Worm (Caenorhabditis elegans): ENCODE measurements around the gene hrde-2.

DNA sequence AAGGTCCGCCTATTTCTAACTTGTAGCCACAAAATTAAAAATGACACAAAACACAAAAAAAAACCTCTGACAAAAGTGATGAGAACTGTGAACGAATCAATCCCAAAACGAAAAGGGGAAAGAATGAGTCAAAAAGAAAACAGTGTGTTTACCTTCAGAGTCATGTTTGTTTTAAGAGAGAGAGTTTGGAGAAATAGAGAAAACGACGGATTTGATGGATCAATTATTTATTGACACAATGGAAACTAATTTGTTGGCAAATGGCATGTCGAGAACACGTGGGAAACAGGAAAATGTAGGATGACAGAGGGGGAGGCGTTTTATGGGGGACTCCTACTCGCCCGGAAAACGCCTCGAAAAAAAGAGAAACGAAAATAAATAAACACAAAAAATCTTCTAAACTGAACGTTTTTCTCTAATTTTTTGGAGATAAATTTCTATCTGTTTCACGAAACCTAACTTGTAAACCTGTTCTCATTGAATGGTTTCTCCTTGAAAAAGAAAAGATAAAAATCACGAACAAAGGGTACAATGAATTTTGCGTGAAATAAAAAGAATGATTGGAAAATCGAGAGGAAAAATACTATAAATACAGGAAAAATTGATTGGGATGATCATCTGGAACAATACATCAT is 12.0 kb downstream of the hrde-2 start:
- TF ChIP-seq elt-1 (tag; optimal IDR thresholded peaks at IDR 0.05; ENCODE audit: borderline replicate concordance, insufficient read depth) (no peak), mab-5 (tag; optimal IDR thresholded peaks at IDR 0.05) (no peak)

All from whole organism, mixed stage, embryonic.